Fruit fly (Drosophila melanogaster) whole organism, embryonic: ENCODE data around the gene GstD5.

Experiments used
- B-H1 ChIP-seq: fragments of 200-800 bp; sonication (Bioruptor generic); IDR thresholded peaks from 3 replicates; pipeline ENCODE4 v1.3.6; 2022; ENCODE audit warnings: missing biosample characterization, missing genetic modification characterization
- CG17568 ChIP-seq: fragments of 200-800 bp; sonication (Bioruptor generic); optimal IDR thresholded peaks from 2 replicates; lab custom pipeline; 2018; ENCODE audit warnings: missing biosample characterization, mild to moderate bottlenecking, missing genetic modification characterization, moderate library complexity
- CG18476 ChIP-seq: fragments of 200-800 bp; sonication (Bioruptor generic); optimal IDR thresholded peaks from 2 replicates; lab custom pipeline; 2016; ENCODE audit warnings: missing biosample characterization, mild to moderate bottlenecking, missing genetic modification characterization
- D19B ChIP-seq: fragments of 200-800 bp; sonication (Bioruptor generic); optimal IDR thresholded peaks from 2 replicates; lab custom pipeline; 2017; ENCODE audit warnings: missing biosample characterization, mild to moderate bottlenecking, missing genetic modification characterization
- Hr51 ChIP-seq, 2 experiments: fragments of 200-800 bp; sonication (Bioruptor generic); optimal IDR thresholded peaks; 2 replicates in 1 of 2; 3 replicates in 1 of 2; lab custom pipeline; 2016 to 2018; ENCODE audit warnings: missing biosample characterization in 2 of 2, missing genetic modification characterization in 2 of 2, mild to moderate bottlenecking in 1 of 2, moderate library complexity in 1 of 2
- Myb ChIP-seq: fragments of 200-800 bp; sonication (Bioruptor generic); optimal IDR thresholded peaks from 2 replicates; lab custom pipeline; 2016; ENCODE audit warnings: missing biosample characterization, missing genetic modification characterization
- cg ChIP-seq: fragments of 200-800 bp; sonication (Bioruptor generic); optimal IDR thresholded peaks from 3 replicates; lab custom pipeline; 2019; ENCODE audit warnings: missing biosample characterization, mild to moderate bottlenecking, missing genetic modification characterization, moderate library complexity
- yki ChIP-seq: fragments of >200 bp; optimal IDR thresholded peaks from 3 replicates; lab custom pipeline; 2018

dm6 chr3R:12411449-12411848, 35.9 kb downstream of the GstD5 start:
- no peak for TF ChIP-seq D19B (GFP tag; lab: Kevin White, UChicago)
- TF ChIP-seq Myb (GFP tag; lab: Kevin White, UChicago) = no peak
- TF ChIP-seq B-H1 = no peak
- no peak for TF ChIP-seq CG18476
- TF ChIP-seq Hr51 (GFP tag; optimal IDR thresholded peaks at IDR 0.05; lab: Kevin White, UChicago) = no peak
- no peak for TF ChIP-seq yki (lab: Kevin White, UChicago)
- TF ChIP-seq CG17568 (GFP tag; lab: Kevin White, UChicago) = no peak
- TF ChIP-seq cg (GFP tag; lab: Kevin White, UChicago) = no peak
